Worm (Caenorhabditis elegans): ENCODE results near the gene Y14H12B.1.

DNA sequence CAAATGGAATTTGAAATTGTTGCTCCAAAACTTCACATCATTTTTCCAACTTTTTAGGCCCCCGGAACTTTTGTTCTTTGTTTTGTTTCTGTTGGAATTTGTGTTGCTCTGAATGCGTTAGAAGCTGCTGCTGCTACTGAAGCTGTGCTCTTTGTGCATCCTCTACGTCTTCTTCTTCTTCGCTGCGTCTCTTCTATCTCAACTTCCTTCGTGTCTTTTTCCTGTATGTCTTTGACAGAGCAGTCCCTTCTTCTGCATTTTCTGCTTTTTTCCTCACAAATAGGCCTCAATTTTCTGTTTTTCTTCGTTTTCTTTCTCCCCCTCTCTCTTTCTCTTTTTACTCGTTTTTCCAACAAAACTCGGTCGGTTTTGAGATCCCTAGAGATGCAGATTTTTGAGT lies 27.0 kb downstream of the Y14H12B.1 start:
- no peak for TF ChIP-seq dpl-1 (GFP tag; optimal IDR thresholded peaks at IDR 0.05)
- no peak for TF ChIP-seq nfya-1 (tag; optimal IDR thresholded peaks at IDR 0.05; ENCODE audit: borderline replicate concordance, insufficient read depth)
- no peak for TF ChIP-seq pha-4 (tag; optimal IDR thresholded peaks at IDR 0.05)
- no peak for TF ChIP-seq ama-1 (optimal IDR thresholded peaks at IDR 0.05)
- TF ChIP-seq ama-1 (GFP tag; optimal IDR thresholded peaks at IDR 0.05) = no peak
- TF ChIP-seq lsy-27 (tag; optimal IDR thresholded peaks at IDR 0.05; ENCODE audit: borderline replicate concordance, insufficient read depth) = no peak
- TF ChIP-seq lin-35 (GFP tag; optimal IDR thresholded peaks at IDR 0.05) = no peak

Measured in whole organism, young adult.